Worm (Caenorhabditis elegans) whole organism, early embryonic: ENCODE measurements around the gene frpr-2.

Experiments
- B0310.2 ChIP-seq: sonication (generic microtip); optimal IDR thresholded peaks from 2 replicates; lab custom pipeline; 2016; ENCODE audit warnings: mild to moderate bottlenecking, missing genetic modification characterization, missing compliant biosample characterization
- F13C5.2 ChIP-seq: sonication (generic microtip); optimal IDR thresholded peaks from 2 replicates; lab custom pipeline; 2017; ENCODE audit warnings: mild to moderate bottlenecking, missing genetic modification characterization, inconsistent platforms, missing compliant biosample characterization
- aly-1 ChIP-seq: sonication (generic microtip); optimal IDR thresholded peaks from 2 replicates; lab custom pipeline; 2016; ENCODE audit warnings: missing genetic modification characterization, missing compliant biosample characterization
- ama-1 ChIP-seq: fragments of 150-350 bp; optimal IDR thresholded peaks from 2 replicates; lab custom pipeline; 2014
- ceh-13 ChIP-seq: fragments of 200-800 bp; sonication (Bioruptor generic); optimal IDR thresholded peaks from 2 replicates; lab custom pipeline; 2018; ENCODE audit warnings: mild to moderate bottlenecking, missing genetic modification characterization, missing compliant biosample characterization
- ceh-36 ChIP-seq: sonication (generic microtip); optimal IDR thresholded peaks from 2 replicates; lab custom pipeline; 2016; ENCODE audit warnings: missing genetic modification characterization, inconsistent platforms, missing compliant biosample characterization
- ets-7 ChIP-seq: sonication (generic microtip); optimal IDR thresholded peaks from 2 replicates; lab custom pipeline; 2016; ENCODE audit warnings: missing genotype, missing genetic modification characterization, missing compliant biosample characterization
- flt-1 ChIP-seq: fragments of 200-800 bp; sonication (Bioruptor generic); IDR thresholded peaks from 2 replicates; pipeline ENCODE4 v1.3.6; 2022; ENCODE audit warnings: missing genetic modification characterization, missing compliant biosample characterization
- hmbx-1 ChIP-seq: sonication (generic microtip); optimal IDR thresholded peaks from 2 replicates; lab custom pipeline; 2016; ENCODE audit warnings: mild to moderate bottlenecking, missing genetic modification characterization, missing compliant biosample characterization
- hmg-4 ChIP-seq: fragments of 200-800 bp; sonication (Bioruptor generic); optimal IDR thresholded peaks from 2 replicates; lab custom pipeline; 2018; ENCODE audit warnings: mild to moderate bottlenecking, missing genetic modification characterization, missing compliant biosample characterization
- hnd-1 ChIP-seq: sonication (generic microtip); optimal IDR thresholded peaks from 2 replicates; lab custom pipeline; 2016; ENCODE audit warnings: missing genetic modification characterization, missing compliant biosample characterization
- pes-1 ChIP-seq: fragments of 200-800 bp; sonication (Bioruptor generic); IDR thresholded peaks from 2 replicates; pipeline ENCODE4 v1.3.6; 2022; ENCODE audit warnings: missing genetic modification reagents, missing genetic modification characterization, missing compliant biosample characterization
- scrt-1 ChIP-seq: fragments of 200-800 bp; sonication (Bioruptor generic); IDR thresholded peaks from 2 replicates; pipeline ENCODE4 v1.3.6; 2022; ENCODE audit warnings: missing genetic modification characterization, missing compliant biosample characterization
- sea-1 ChIP-seq: fragments of 200-800 bp; sonication (Bioruptor generic); conservative IDR thresholded peaks from 2 replicates; pipeline ENCODE4 v1.3.6; 2022; ENCODE audit warnings: missing genetic modification characterization, missing compliant biosample characterization
- tbx-11 ChIP-seq: fragments of 200-800 bp; sonication (Bioruptor generic); IDR thresholded peaks from 2 replicates; pipeline ENCODE4 v1.3.6; 2022; ENCODE audit warnings: missing genetic modification characterization, missing compliant biosample characterization
- tbx-37 ChIP-seq: fragments of 200-800 bp; sonication (Bioruptor generic); conservative IDR thresholded peaks from 2 replicates; pipeline ENCODE4 v1.3.6; 2022; ENCODE audit warnings: missing genetic modification reagents, missing genetic modification characterization, missing compliant biosample characterization
- tra-4 ChIP-seq: sonication (generic microtip); optimal IDR thresholded peaks from 2 replicates; lab custom pipeline; 2017; ENCODE audit warnings: missing genetic modification characterization, missing compliant biosample characterization

frpr-2 gene

ce11 chrX:12987119-12987518 lies 21.9 kb downstream of the frpr-2 start, which contains the start of gene mff-1:
Gene mff-1, minus strand, starts transcription at chrX:12987219.
- TF ChIP-seq tbx-11 = no peak
- no peak for TF ChIP-seq tbx-37
- no peak for TF ChIP-seq F13C5.2
- no peak for TF ChIP-seq sea-1
- no peak for TF ChIP-seq ceh-36 (tag; lab: Kevin White, UChicago)
- no peak for TF ChIP-seq hmbx-1 (tag; lab: Kevin White, UChicago)
- TF ChIP-seq tra-4 = no peak
- TF ChIP-seq B0310.2 (tag; lab: Kevin White, UChicago) = no peak
- no peak for TF ChIP-seq hnd-1 (tag; lab: Kevin White, UChicago)
- no peak for TF ChIP-seq ama-1 (lab: Kevin White, UChicago)
- TF ChIP-seq hmg-4 = no peak
- no peak for TF ChIP-seq aly-1 (tag; lab: Kevin White, UChicago)
- TF ChIP-seq ets-7 = no peak
- no peak for TF ChIP-seq scrt-1 (GFP tag; lab: Robert Waterston, UW)
- no peak for TF ChIP-seq ceh-13 (GFP tag; lab: Kevin White, UChicago)
- TF ChIP-seq flt-1 = no peak
- TF ChIP-seq pes-1 = no peak

ce11 chrX:12989205-12989604 lies 23.9 kb downstream of the frpr-2 start, which contains the start of gene F11C1.7:
Gene F11C1.7, plus strand, starts transcription at chrX:12989344.
- TF ChIP-seq hnd-1 (tag; lab: Kevin White, UChicago) (no peak), sea-1 (no peak), pes-1 (no peak), ceh-13 (GFP tag; lab: Kevin White, UChicago) (no peak), hmbx-1 (tag; lab: Kevin White, UChicago) (no peak), ama-1 (lab: Kevin White, UChicago) (no peak), tra-4 (no peak), B0310.2 (tag; lab: Kevin White, UChicago) (no peak), ceh-36 (tag; lab: Kevin White, UChicago) (no peak), tbx-37 (no peak)

- TF ChIP-seq aly-1 (tag; lab: Kevin White, UChicago) (no peak), pes-1 (no peak), tbx-11 (no peak), tra-4 (no peak)
Measured at ce11 chrX:12990529-12991520, 25.6 kb downstream of the frpr-2 start, which contains the start of the genes F11C1.1 and vwa-8. Gene F11C1.1, minus strand, starts transcription at chrX:12990579. Gene vwa-8, plus strand, starts transcription at chrX:12991470.

DNA sequence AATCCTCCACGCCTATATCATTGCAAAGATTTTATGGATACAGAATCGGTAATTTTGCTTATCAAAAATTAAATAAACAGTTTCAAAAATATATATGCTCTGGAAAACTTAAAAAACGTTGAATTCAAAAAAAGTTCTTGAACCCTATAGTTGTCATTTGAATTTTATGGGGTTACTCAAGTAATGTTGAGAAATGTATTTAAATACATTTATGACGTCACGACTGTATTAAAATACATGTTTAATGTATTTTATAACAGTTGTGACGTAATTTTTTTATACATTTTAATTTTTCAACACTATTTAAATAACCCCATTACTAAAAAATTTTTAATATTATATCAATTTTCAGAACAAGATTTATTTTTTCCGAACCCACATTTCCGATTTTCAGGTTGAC lies 30.9 kb downstream of the frpr-2 start:
- TF ChIP-seq scrt-1 (GFP tag; lab: Robert Waterston, UW) (no peak), sea-1 (no peak), F13C5.2 (no peak), ceh-13 (GFP tag; lab: Kevin White, UChicago) (no peak), hmg-4 (no peak), B0310.2 (tag; lab: Kevin White, UChicago) (no peak), aly-1 (tag; lab: Kevin White, UChicago) (no peak), tbx-11 (no peak), ets-7 (no peak), ceh-36 (tag; lab: Kevin White, UChicago) (no peak), hmbx-1 (tag; lab: Kevin White, UChicago) (no peak), tbx-37 (no peak), hnd-1 (tag; lab: Kevin White, UChicago) (no peak), tra-4 (no peak), ama-1 (lab: Kevin White, UChicago) (no peak), flt-1 (no peak), pes-1 (no peak)

- TF ChIP-seq ceh-13 (GFP tag; lab: Kevin White, UChicago) (no peak), hmg-4 (no peak), hmbx-1 (tag; lab: Kevin White, UChicago) (no peak), tbx-11 (no peak), ets-7 (no peak), flt-1 (no peak), scrt-1 (GFP tag; lab: Robert Waterston, UW) (no peak), hnd-1 (tag; lab: Kevin White, UChicago) (no peak), ceh-36 (tag; lab: Kevin White, UChicago) (no peak), sea-1 (no peak), F13C5.2 (no peak)
Measured at ce11 chrX:12999567-12999966, 34.3 kb downstream of the frpr-2 start.

ce11 chrX:13000837-13001236 lies 35.6 kb downstream of the frpr-2 start:
- TF ChIP-seq tbx-11 = no peak
- TF ChIP-seq ceh-13 (GFP tag; lab: Kevin White, UChicago) = no peak
- no peak for TF ChIP-seq ceh-36 (tag; lab: Kevin White, UChicago)
- TF ChIP-seq scrt-1 (GFP tag; lab: Robert Waterston, UW) = no peak
- TF ChIP-seq flt-1 = no peak
- no peak for TF ChIP-seq hmg-4
- TF ChIP-seq aly-1 (tag; lab: Kevin White, UChicago) = no peak

DNA sequence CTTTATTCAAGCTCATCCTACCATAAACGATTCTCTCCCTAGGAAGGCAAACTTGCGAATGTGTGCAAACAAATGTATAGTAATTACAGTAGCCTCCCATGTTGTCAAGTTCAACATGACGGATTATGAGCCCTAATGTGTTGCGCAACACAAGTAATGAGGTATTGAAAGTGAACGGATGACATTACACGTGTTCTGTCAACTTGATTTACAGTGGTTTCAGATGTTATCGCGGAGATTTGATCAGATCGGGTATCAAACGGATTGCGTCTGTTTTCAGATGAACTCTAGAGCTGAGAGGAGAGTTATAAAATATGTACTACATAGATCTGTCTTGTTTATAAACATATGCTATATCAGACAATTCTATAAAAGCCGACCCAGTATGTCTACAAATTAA lies 37.1 kb downstream of the frpr-2 start:
- TF ChIP-seq B0310.2 (tag; lab: Kevin White, UChicago) (no peak), ama-1 (lab: Kevin White, UChicago) (no peak), ceh-36 (tag; lab: Kevin White, UChicago) (no peak), hmg-4 (no peak), F13C5.2 (no peak), scrt-1 (GFP tag; lab: Robert Waterston, UW) (no peak), hmbx-1 (tag; lab: Kevin White, UChicago) (no peak), sea-1 (no peak), pes-1 (no peak), ets-7 (no peak), hnd-1 (tag; lab: Kevin White, UChicago) (no peak), ceh-13 (GFP tag; lab: Kevin White, UChicago) (no peak), tbx-11 (no peak), aly-1 (tag; lab: Kevin White, UChicago) (no peak)
